Fruit fly (Drosophila melanogaster) whole organism, embryonic: ENCODE data around the gene wdb.

Source experiments
- ATbp ChIP-seq: fragments of 200-800 bp; sonication (Bioruptor generic); optimal IDR thresholded peaks from 2 replicates; lab custom pipeline; 2017; ENCODE audit warnings: missing biosample characterization, mild to moderate bottlenecking, missing genetic modification characterization, missing genetic modification reagents
- Awh ChIP-seq: fragments of 200-800 bp; sonication (Bioruptor generic); IDR thresholded peaks from 2 replicates; pipeline ENCODE4, ENCODE4 v1.3.6; 2022; ENCODE audit warnings: missing biosample characterization, missing genetic modification characterization
- Bdp1 ChIP-seq: fragments of 200-800 bp; sonication (Bioruptor generic); optimal IDR thresholded peaks from 3 replicates; lab custom pipeline; 2016; ENCODE audit warnings: missing biosample characterization, missing genetic modification characterization
- Bteb2 ChIP-seq: fragments of 200-800 bp; sonication (Bioruptor generic); optimal IDR thresholded peaks from 2 replicates; lab custom pipeline; 2016; ENCODE audit warnings: missing biosample characterization, missing genetic modification characterization
- CG10321 ChIP-seq: fragments of 200-800 bp; sonication (Bioruptor generic); IDR thresholded peaks from 2 replicates; pipeline ENCODE4 v1.3.6; 2022; ENCODE audit warnings: missing biosample characterization, missing genetic modification characterization
- CG10462 ChIP-seq: fragments of 200-800 bp; sonication (Bioruptor generic); optimal IDR thresholded peaks from 2 replicates; lab custom pipeline; 2016; ENCODE audit warnings: missing biosample characterization, missing genetic modification characterization
- CG12071 ChIP-seq: fragments of 200-800 bp; sonication (Bioruptor generic); optimal IDR thresholded peaks from 3 replicates; lab custom pipeline; 2018; ENCODE audit warnings: missing biosample characterization, mild to moderate bottlenecking, missing genetic modification characterization
- CG12236 ChIP-seq: fragments of 200-800 bp; sonication (Bioruptor generic); optimal IDR thresholded peaks from 2 replicates; lab custom pipeline; 2016; ENCODE audit warnings: missing biosample characterization, missing genetic modification characterization
- CG13123 ChIP-seq: fragments of 200-800 bp; sonication (Bioruptor generic); optimal IDR thresholded peaks from 2 replicates; lab custom pipeline; 2016; ENCODE audit warnings: missing biosample characterization, missing genetic modification characterization
- CG14710 ChIP-seq: fragments of 200-800 bp; sonication (Bioruptor generic); optimal IDR thresholded peaks from 3 replicates; lab custom pipeline; 2019; ENCODE audit warnings: missing biosample characterization, mild to moderate bottlenecking, missing genetic modification characterization, moderate library complexity
- CG17359 ChIP-seq: fragments of 200-800 bp; sonication (Bioruptor generic); optimal IDR thresholded peaks from 3 replicates; lab custom pipeline; 2018; ENCODE audit warnings: missing biosample characterization, mild to moderate bottlenecking, missing genetic modification characterization, moderate library complexity
- CG17361 ChIP-seq: fragments of 200-800 bp; sonication (Bioruptor generic); IDR thresholded peaks from 3 replicates; pipeline ENCODE4 v1.3.6; 2022; ENCODE audit warnings: missing biosample characterization, missing genetic modification characterization
- CG17829 ChIP-seq: fragments of 200-800 bp; optimal IDR thresholded peaks from 2 replicates; lab custom pipeline; 2019; ENCODE audit warnings: missing biosample characterization, mild to moderate bottlenecking, missing genetic modification characterization, moderate library complexity
- CG30403 ChIP-seq: fragments of 200-800 bp; sonication (Bioruptor generic); optimal IDR thresholded peaks from 3 replicates; lab custom pipeline; 2016; ENCODE audit warnings: missing biosample characterization, missing genetic modification characterization
- CG4360 ChIP-seq: fragments of 200-800 bp; sonication (Bioruptor generic); IDR thresholded peaks from 2 replicates; pipeline ENCODE4 v1.3.6; 2022; ENCODE audit warnings: missing biosample characterization, missing genetic modification characterization
- CG4424 ChIP-seq: fragments of 200-800 bp; sonication (Bioruptor generic); optimal IDR thresholded peaks from 3 replicates; lab custom pipeline; 2016; ENCODE audit warnings: missing biosample characterization, missing genetic modification characterization
- CG6654 ChIP-seq: fragments of 200-800 bp; sonication (Bioruptor generic); optimal IDR thresholded peaks from 2 replicates; lab custom pipeline; 2017; ENCODE audit warnings: missing biosample characterization, mild to moderate bottlenecking, missing genetic modification characterization
- CG8089 ChIP-seq: fragments of 200-800 bp; sonication (Bioruptor generic); optimal IDR thresholded peaks from 3 replicates; lab custom pipeline; 2016; ENCODE audit warnings: missing biosample characterization, missing genetic modification characterization
- CG8944 ChIP-seq: fragments of 200-800 bp; sonication (Bioruptor generic); optimal IDR thresholded peaks from 3 replicates; lab custom pipeline; 2016; ENCODE audit warnings: missing biosample characterization, missing genetic modification characterization
- CG9932 ChIP-seq: fragments of 200-800 bp; sonication (Bioruptor generic); IDR thresholded peaks from 2 replicates; pipeline ENCODE4 v1.3.6; 2022; ENCODE audit warnings: missing biosample characterization, missing genetic modification characterization
- Chrac-16 ChIP-seq: fragments of 200-800 bp; sonication (Bioruptor generic); optimal IDR thresholded peaks from 3 replicates; lab custom pipeline; 2016; ENCODE audit warnings: missing biosample characterization, missing genetic modification characterization
- D ChIP-seq, 2 experiments: fragments of 200-800 bp in 1 of 2; fragments of >200 bp in 1 of 2; sonication (Bioruptor generic) in 1 of 2; optimal IDR thresholded peaks; 2 replicates in 1 of 2; 3 replicates in 1 of 2; lab custom pipeline; 2017; ENCODE audit warnings: mild to moderate bottlenecking in 1 of 2, missing biosample characterization in 1 of 2, missing genetic modification characterization in 1 of 2, missing genetic modification reagents in 1 of 2
- D19A ChIP-seq: fragments of 200-800 bp; optimal IDR thresholded peaks from 3 replicates; lab custom pipeline; 2019; ENCODE audit warnings: missing biosample characterization, mild to moderate bottlenecking, missing genetic modification characterization, moderate library complexity
- Deaf1 ChIP-seq: fragments of 200-800 bp; optimal IDR thresholded peaks from 3 replicates; lab custom pipeline; 2019; ENCODE audit warnings: missing biosample characterization, mild to moderate bottlenecking, missing genetic modification characterization, moderate library complexity
- Gug ChIP-seq: fragments of 200-800 bp; sonication (Bioruptor generic); IDR thresholded peaks from 4 replicates; pipeline ENCODE4 v1.3.6; 2022; ENCODE audit warnings: missing biosample characterization, missing genetic modification characterization
- HmgD ChIP-seq: fragments of 200-800 bp; sonication (Bioruptor generic); optimal IDR thresholded peaks from 3 replicates; lab custom pipeline; 2016; ENCODE audit warnings: missing biosample characterization, missing genetic modification characterization
- Hr3 ChIP-seq: fragments of 200-800 bp; sonication (Bioruptor generic); optimal IDR thresholded peaks from 3 replicates; lab custom pipeline; 2016; ENCODE audit warnings: missing biosample characterization, missing genetic modification characterization
- Meics ChIP-seq: fragments of 200-800 bp; sonication (Bioruptor generic); optimal IDR thresholded peaks from 2 replicates; lab custom pipeline; 2017; ENCODE audit warnings: missing biosample characterization, mild to moderate bottlenecking, missing genetic modification characterization
- Oli ChIP-seq: fragments of 200-800 bp; sonication (Bioruptor generic); optimal IDR thresholded peaks from 2 replicates; lab custom pipeline; 2018; ENCODE audit warnings: missing biosample characterization, mild to moderate bottlenecking, missing genetic modification characterization, moderate library complexity
- Rfx ChIP-seq: fragments of 200-800 bp; sonication (Bioruptor generic); IDR thresholded peaks from 2 replicates; pipeline ENCODE4 v1.3.6; 2022; ENCODE audit warnings: missing biosample characterization, missing genetic modification characterization
- Six4 ChIP-seq: fragments of 200-800 bp; sonication (Bioruptor generic); optimal IDR thresholded peaks from 2 replicates; lab custom pipeline; 2016; ENCODE audit warnings: missing biosample characterization, missing genetic modification characterization
- Sox100B ChIP-seq: fragments of 200-800 bp; sonication (Bioruptor generic); optimal IDR thresholded peaks from 3 replicates; lab custom pipeline; 2018; ENCODE audit warnings: missing biosample characterization, mild to moderate bottlenecking, missing genetic modification characterization
- Sox102F ChIP-seq: fragments of 200-800 bp; sonication (Bioruptor generic); optimal IDR thresholded peaks from 2 replicates; lab custom pipeline; 2018; ENCODE audit warnings: missing biosample characterization, mild to moderate bottlenecking, missing genetic modification characterization, moderate library complexity
- abd-A ChIP-seq: fragments of 200-800 bp; sonication (Bioruptor generic); optimal IDR thresholded peaks from 3 replicates; lab custom pipeline; 2019; ENCODE audit warnings: missing biosample characterization, mild to moderate bottlenecking, missing genetic modification characterization, moderate library complexity
- exex ChIP-seq: fragments of 200-800 bp; sonication (Bioruptor generic); optimal IDR thresholded peaks from 4 replicates; lab custom pipeline; 2018; ENCODE audit warnings: missing biosample characterization, mild to moderate bottlenecking, missing genetic modification characterization, moderate library complexity
- gem ChIP-seq: fragments of 200-800 bp; sonication (Bioruptor generic); optimal IDR thresholded peaks from 2 replicates; lab custom pipeline; 2019; ENCODE audit warnings: missing biosample characterization, mild to moderate bottlenecking, missing genetic modification characterization, moderate library complexity
- grau ChIP-seq: fragments of 200-800 bp; optimal IDR thresholded peaks from 3 replicates; lab custom pipeline; 2019; ENCODE audit warnings: missing biosample characterization, mild to moderate bottlenecking, missing genetic modification characterization, moderate library complexity
- mam ChIP-seq: fragments of 200-800 bp; sonication (Bioruptor generic); optimal IDR thresholded peaks from 3 replicates; lab custom pipeline; 2016; ENCODE audit warnings: missing biosample characterization, missing genetic modification characterization
- nerfin-2 ChIP-seq: fragments of 200-800 bp; sonication (Bioruptor generic); IDR thresholded peaks from 2 replicates; pipeline ENCODE4 v1.3.6; 2022; ENCODE audit warnings: missing biosample characterization, missing genetic modification characterization; ENCODE audit not compliant: partially characterized antibody
- nom ChIP-seq: fragments of 200-800 bp; sonication (Bioruptor generic); optimal IDR thresholded peaks from 2 replicates; lab custom pipeline; 2017; ENCODE audit warnings: missing biosample characterization, missing genetic modification characterization, mild to moderate bottlenecking, moderate library complexity, missing genetic modification reagents
- peb ChIP-seq: fragments of 200-800 bp; sonication (Bioruptor generic); IDR thresholded peaks from 2 replicates; pipeline ENCODE4 v1.3.6; 2022; ENCODE audit warnings: missing biosample characterization, missing genetic modification characterization
- pho ChIP-seq: fragments of 200-800 bp; sonication (Bioruptor generic); optimal IDR thresholded peaks from 2 replicates; lab custom pipeline; 2016; ENCODE audit warnings: missing biosample characterization, missing genetic modification characterization
- pita ChIP-seq: fragments of 200-800 bp; sonication (Bioruptor generic); optimal IDR thresholded peaks from 2 replicates; lab custom pipeline; 2017; ENCODE audit warnings: missing biosample characterization, mild to moderate bottlenecking, missing genetic modification characterization
- psq ChIP-seq: fragments of 200-800 bp; sonication (Bioruptor generic); optimal IDR thresholded peaks from 2 replicates; lab custom pipeline; 2017; ENCODE audit warnings: missing biosample characterization, missing genetic modification characterization
- ranshi ChIP-seq: fragments of 200-800 bp; sonication (Bioruptor generic); IDR thresholded peaks from 2 replicates; pipeline ENCODE4 v1.3.6; 2022; ENCODE audit warnings: missing biosample characterization, missing genetic modification characterization
- ro ChIP-seq: fragments of 200-800 bp; sonication (Bioruptor generic); IDR thresholded peaks from 2 replicates; pipeline ENCODE4 v1.3.6; 2022; ENCODE audit warnings: missing biosample characterization, missing genetic modification characterization
- salm ChIP-seq: fragments of 200-800 bp; sonication (Bioruptor generic); optimal IDR thresholded peaks from 2 replicates; lab custom pipeline; 2018; ENCODE audit warnings: missing biosample characterization, mild to moderate bottlenecking, missing genetic modification characterization
- scrt ChIP-seq: fragments of 200-800 bp; sonication (Bioruptor generic); optimal IDR thresholded peaks from 2 replicates; lab custom pipeline; 2018; ENCODE audit warnings: missing biosample characterization, mild to moderate bottlenecking, missing genetic modification characterization, moderate library complexity
- vvl ChIP-seq: fragments of 200-800 bp; sonication (Bioruptor generic); IDR thresholded peaks from 2 replicates; pipeline ENCODE4 v1.3.6; 2022; ENCODE audit warnings: missing biosample characterization, missing genetic modification characterization

The wdb gene

dm6 chr3R:27607218-27607929 lies 25.3 kb upstream of the wdb start, which contains the start of the genes dsd and Tusp (continued):
- TF ChIP-seq salm (tag; lab: Kevin White, UChicago) (no peak), nerfin-2 (GFP tag; lab: Robert Waterston, UW) (no peak), peb (no peak), CG17361 (GFP tag; lab: Robert Waterston, UW) (peak; percentile 85), CG6654 (peak; percentile 10), ranshi (peak; percentile 75), CG9932 (GFP tag; lab: Robert Waterston, UW) (peak; percentile 92), CG13123 (peak; percentile 69), D (optimal IDR thresholded peaks at IDR 0.05; lab: Kevin White, UChicago) (no peak), D (GFP tag; optimal IDR thresholded peaks at IDR 0.05; lab: Kevin White, UChicago) (peak; percentile 62), ro (GFP tag; lab: Robert Waterston, UW) (peak; percentile 8; the same call in 1 of the 2 replicates), Bteb2 (GFP tag; lab: Kevin White, UChicago) (peak; percentile 30), Hr3 (GFP tag; lab: Kevin White, UChicago) (peak; percentile 87), CG4360 (0 out of 2 replicates have a peak, but pooled peaks have one; percentile 45), Chrac-16 (peak; percentile 81), CG30403 (GFP tag; lab: Kevin White, UChicago) (peak; percentile 86), Deaf1 (tag; lab: Kevin White, UChicago) (no peak), CG8089 (GFP tag; lab: Kevin White, UChicago) (peak; percentile 54), nom (GFP tag; lab: Kevin White, UChicago) (peak; percentile 4), Bdp1 (peak; percentile 63), CG4424 (peak; percentile 78), CG10321 (GFP tag; lab: Robert Waterston, UW) (no peak), D19A (tag; lab: Kevin White, UChicago) (peak; percentile 47), ATbp (GFP tag; lab: Kevin White, UChicago) (peak; percentile 36), CG8944 (GFP tag; lab: Kevin White, UChicago) (peak; percentile 71), Rfx (GFP tag; lab: Robert Waterston, UW) (peak; percentile 90), CG17359 (tag; lab: Kevin White, UChicago) (peak; percentile 65), vvl (GFP tag; lab: Robert Waterston, UW) (peak; percentile 82), Six4 (GFP tag; lab: Kevin White, UChicago) (peak; percentile 58), CG17829 (tag; lab: Kevin White, UChicago) (peak; percentile 75), mam (GFP tag; lab: Kevin White, UChicago) (peak; percentile 85), gem (tag; lab: Kevin White, UChicago) (peak; percentile 77), Oli (tag; lab: Kevin White, UChicago) (peak; percentile 64), CG12236 (GFP tag; lab: Kevin White, UChicago) (peak; percentile 13), HmgD (GFP tag; lab: Kevin White, UChicago) (peak; percentile 14), Meics (peak; percentile 66), Awh (GFP tag; lab: Robert Waterston, UW) (peak; percentile 48), abd-A (no peak), pho (peak; percentile 73), CG10462 (GFP tag; lab: Kevin White, UChicago) (peak; percentile 77), exex (tag; lab: Kevin White, UChicago) (peak; percentile 8), CG12071 (peak; percentile 30), Sox102F (GFP tag; lab: Kevin White, UChicago) (peak; percentile 62), Gug (GFP tag; lab: Robert Waterston, UW) (peak; percentile 87), psq (peak; percentile 49), pita (GFP tag; lab: Kevin White, UChicago) (no peak), grau (peak; percentile 72), Sox100B (GFP tag; lab: Kevin White, UChicago) (peak; percentile 70), scrt (peak; percentile 7), CG14710 (tag; lab: Kevin White, UChicago) (peak; percentile 77)
